Fruit fly (Drosophila melanogaster): ENCODE measurements around the gene Tango5.
A peak's percentile ranks its signal among the peaks of the same experiment; 100 is the strongest.

Tango5 gene

DNA sequence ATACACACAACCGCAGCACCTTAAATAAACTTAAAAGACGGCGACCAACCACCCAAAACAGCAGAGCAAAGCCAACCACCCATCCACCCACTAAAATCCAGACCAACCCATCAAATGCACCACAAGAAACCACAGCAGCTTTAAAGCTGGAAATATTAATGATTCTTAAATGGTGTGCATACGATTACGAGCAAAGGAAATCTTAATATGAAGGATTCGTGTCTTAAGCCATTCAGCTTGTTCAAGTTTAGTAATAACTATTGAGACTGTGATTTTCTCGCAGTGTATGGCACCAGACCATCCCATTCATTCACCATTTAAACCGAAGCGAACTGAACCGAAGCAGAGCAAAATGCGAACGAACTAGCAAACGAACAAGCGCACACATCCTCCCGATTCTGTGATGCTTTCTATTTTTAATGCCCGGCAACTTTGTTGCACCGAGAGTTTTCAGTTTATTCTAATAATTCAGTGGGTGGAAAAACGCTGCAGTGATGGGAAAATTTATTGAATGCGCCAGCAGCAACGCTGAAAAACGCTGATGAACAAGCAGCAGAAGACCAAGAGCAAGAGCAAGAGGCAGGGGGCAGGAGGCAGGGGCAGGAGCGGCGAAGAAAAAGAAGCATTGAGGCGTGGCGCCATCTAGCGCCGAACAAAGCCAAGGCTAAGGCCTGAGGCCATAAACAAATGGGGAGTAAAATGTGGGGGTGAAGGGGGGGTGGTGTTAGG lies 26.6 kb downstream of the Tango5 start:
- peak; percentile 11 to 52 for TF ChIP-seq ss (GFP tag; optimal IDR thresholded peaks at IDR 0.05)
- TF ChIP-seq spab (GFP tag; optimal IDR thresholded peaks at IDR 0.05), result peak; percentile 57
- no peak for TF ChIP-seq Hr38 (GFP tag; optimal IDR thresholded peaks at IDR 0.05)
- TF ChIP-seq CG11294 (GFP tag; IDR thresholded peaks at IDR 0.05), result peak; percentile 83
- TF ChIP-seq CG4318 (GFP tag; optimal IDR thresholded peaks at IDR 0.05), result peak; percentile 89
- TF ChIP-seq CG6792 (GFP tag; optimal IDR thresholded peaks at IDR 0.05), result peak; percentile 50
- TF ChIP-seq CG31627 (GFP tag; optimal IDR thresholded peaks at IDR 0.05), result peak; percentile 48
- TF ChIP-seq CG8632 (GFP tag; optimal IDR thresholded peaks at IDR 0.05), result peak; percentile 53
- TF ChIP-seq CG11762 (GFP tag; optimal IDR thresholded peaks at IDR 0.05; ENCODE audit: insufficient read depth), result peak; percentile 28
- TF ChIP-seq Sox14 (GFP tag; optimal IDR thresholded peaks at IDR 0.05), result peak; percentile 83
- peak; percentile 92 for TF ChIP-seq CG15336 (GFP tag; IDR thresholded peaks at IDR 0.05)
- peak; percentile 68 for TF ChIP-seq topi (GFP tag; optimal IDR thresholded peaks at IDR 0.05)
- TF ChIP-seq CG8319 (GFP tag; optimal IDR thresholded peaks at IDR 0.05), result no peak
- TF ChIP-seq dac (GFP tag; optimal IDR thresholded peaks at IDR 0.05), result peak; percentile 77
- TF ChIP-seq net (GFP tag; optimal IDR thresholded peaks at IDR 0.05), result peak; percentile 69
- peak; percentile 74 for TF ChIP-seq CG3919 (GFP tag; optimal IDR thresholded peaks at IDR 0.05)
- peak; percentile 40 for TF ChIP-seq CG7368 (GFP tag; optimal IDR thresholded peaks at IDR 0.05)
- peak; percentile 69 for TF ChIP-seq CG1621 (tag; optimal IDR thresholded peaks at IDR 0.05)
- TF ChIP-seq CG8119 (GFP tag; IDR thresholded peaks at IDR 0.05), result peak; percentile 88
- TF ChIP-seq OdsH (GFP tag; optimal IDR thresholded peaks at IDR 0.05), result peak; percentile 67
- peak; percentile 55 for TF ChIP-seq cyc (GFP tag; optimal IDR thresholded peaks at IDR 0.05)
- TF ChIP-seq CG32006 (GFP tag; optimal IDR thresholded peaks at IDR 0.05), result peak; percentile 92
- TF ChIP-seq Eip78C (GFP tag), result peak; percentile 80
- TF ChIP-seq Sox15 (GFP tag; optimal IDR thresholded peaks at IDR 0.05), result no peak
- peak; percentile 62 for TF ChIP-seq CG3032 (tag; optimal IDR thresholded peaks at IDR 0.05)
- TF ChIP-seq Smox (GFP tag; optimal IDR thresholded peaks at IDR 0.05), result peak; percentile 8
- no peak for TF ChIP-seq CG6854 (GFP tag; optimal IDR thresholded peaks at IDR 0.05)
- peak; percentile 69 for TF ChIP-seq Ets96B (tag; optimal IDR thresholded peaks at IDR 0.05)
- peak; percentile 77 for TF ChIP-seq CG10669 (GFP tag; optimal IDR thresholded peaks at IDR 0.05)
- TF ChIP-seq salr (GFP tag; optimal IDR thresholded peaks at IDR 0.05), result peak; percentile 44 to 52
- peak; percentile 21 for TF ChIP-seq Ets21C (GFP tag; optimal IDR thresholded peaks at IDR 0.05)
- TF ChIP-seq vri (GFP tag; optimal IDR thresholded peaks at IDR 0.05), result peak; percentile 19
- peak; percentile 64 for TF ChIP-seq acj6 (GFP tag; optimal IDR thresholded peaks at IDR 0.05)
- peak; percentile 59 for TF ChIP-seq CG34406 (GFP tag; optimal IDR thresholded peaks at IDR 0.05)
- peak; percentile 74 for TF ChIP-seq esn (GFP tag; optimal IDR thresholded peaks at IDR 0.05)
- peak; percentile 93 for TF ChIP-seq CG6163 (GFP tag; IDR thresholded peaks at IDR 0.05)
- peak; percentile 34 for TF ChIP-seq fd59A (GFP tag; optimal IDR thresholded peaks at IDR 0.05)
- peak; percentile 65 for TF ChIP-seq Hr39 (GFP tag; optimal IDR thresholded peaks at IDR 0.05)
- no peak for TF ChIP-seq fd85E (GFP tag; optimal IDR thresholded peaks at IDR 0.05)
- peak; percentile 78 for TF ChIP-seq achi (GFP tag; optimal IDR thresholded peaks at IDR 0.05)
- peak; percentile 75 for TF ChIP-seq Eip75B (GFP tag; optimal IDR thresholded peaks at IDR 0.05)
- TF ChIP-seq CG16779 (tag; optimal IDR thresholded peaks at IDR 0.05), result peak; percentile 36
- peak; percentile 87 for TF ChIP-seq Gug (GFP tag; IDR thresholded peaks at IDR 0.05)
- TF ChIP-seq svp (GFP tag), result peak; percentile 84
- peak; percentile 72 for TF ChIP-seq Met (GFP tag; optimal IDR thresholded peaks at IDR 0.05)
- TF ChIP-seq Sox102F (GFP tag; optimal IDR thresholded peaks at IDR 0.05), result peak; percentile 59
- TF ChIP-seq dsx (GFP tag; optimal IDR thresholded peaks at IDR 0.05; ENCODE audit: poor library complexity, severe bottlenecking), result peak; percentile 86
- no peak for TF ChIP-seq Eip93F (GFP tag; optimal IDR thresholded peaks at IDR 0.05)
- TF ChIP-seq lz (GFP tag; optimal IDR thresholded peaks at IDR 0.05), result peak; percentile 70
- TF ChIP-seq pdm3 (GFP tag; optimal IDR thresholded peaks at IDR 0.05), result peak; percentile 74
- peak; percentile 61 for TF ChIP-seq Lpt (GFP tag; optimal IDR thresholded peaks at IDR 0.05)
